Worm (Caenorhabditis elegans) whole organism, L2 larva: Measurements from ENCODE around the gene F09C8.2.

Source experiments
- ZK546.5 ChIP-seq: sonication (generic microtip); optimal IDR thresholded peaks from 2 replicates; lab custom pipeline; 2017; ENCODE audit warnings: missing biosample characterization, missing genetic modification characterization
- elt-3 ChIP-seq: sonication (generic microtip); optimal IDR thresholded peaks from 2 replicates; lab custom pipeline; 2017; ENCODE audit warnings: missing biosample characterization, missing genetic modification characterization
- nhr-10 ChIP-seq: sonication (generic microtip); optimal IDR thresholded peaks from 2 replicates; lab custom pipeline; 2017; ENCODE audit warnings: missing biosample characterization, missing genetic modification characterization
- snpc-4 ChIP-seq: fragments of 150-350 bp; optimal IDR thresholded peaks from 2 replicates; lab custom pipeline; 2014; ENCODE audit warnings: missing biosample characterization, missing genetic modification characterization
- ztf-11 ChIP-seq: sonication (generic microtip); optimal IDR thresholded peaks from 2 replicates; lab custom pipeline; 2017; ENCODE audit warnings: missing biosample characterization, missing genetic modification characterization

DNA sequence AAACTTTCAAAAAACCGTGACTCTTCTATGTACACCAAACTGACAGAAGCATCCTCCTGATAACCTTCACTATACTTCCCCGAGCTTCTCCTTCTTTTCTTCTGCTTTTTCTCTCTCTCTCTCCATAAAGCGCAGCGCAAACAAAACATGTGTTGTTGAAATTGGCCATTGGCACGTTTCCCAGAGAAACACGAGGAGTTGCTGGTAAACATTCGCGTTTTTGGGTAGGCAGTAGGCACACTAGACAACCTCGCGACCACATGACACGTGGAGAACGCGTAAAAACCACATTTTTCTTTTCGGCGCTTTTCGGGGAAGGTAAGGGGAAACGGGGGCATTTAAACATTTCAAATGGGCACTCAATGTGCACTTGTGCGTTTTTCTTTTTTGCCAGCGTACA lies 15.8 kb downstream of the F09C8.2 start:
- TF ChIP-seq ztf-11 (tag; lab: Kevin White, UChicago) (no peak), nhr-10 (tag; lab: Kevin White, UChicago) (no peak), snpc-4 (tag; lab: Kevin White, UChicago) (no peak), elt-3 (no peak), ZK546.5 (no peak)
